Fruit fly (Drosophila melanogaster): Measurements from ENCODE around the gene CG34174.
A peak's percentile ranks its signal among the peaks of the same experiment; 100 is the strongest.

CG34174 gene

dm6 chr2L:2201107-2201561 lies 12.9 kb upstream of the CG34174 start (continued):
- TF ChIP-seq CG17385 (GFP tag; optimal IDR thresholded peaks at IDR 0.05) (peak; percentile 77), dati (GFP tag; IDR thresholded peaks at IDR 0.05) (0 out of 2 replicates have a peak, but pooled peaks have one; percentile 7), CkIIα-i1 (GFP tag; IDR thresholded peaks at IDR 0.05) (no peak), Abd-B (GFP tag; optimal IDR thresholded peaks at IDR 0.05) (peak; percentile 84), Hmx (GFP tag; optimal IDR thresholded peaks at IDR 0.05) (no peak), Hand (GFP tag; optimal IDR thresholded peaks at IDR 0.05) (no peak), CG8290 (GFP tag; optimal IDR thresholded peaks at IDR 0.05) (peak; percentile 76), CG8290 (tag; optimal IDR thresholded peaks at IDR 0.05) (peak; percentile 20 to 80), CG4617 (GFP tag; optimal IDR thresholded peaks at IDR 0.05; ENCODE audit: borderline replicate concordance) (peak; percentile 51), zf30C (GFP tag; optimal IDR thresholded peaks at IDR 0.05) (peak; percentile 80), ac (GFP tag; optimal IDR thresholded peaks at IDR 0.05) (peak; percentile 65), tio (GFP tag; optimal IDR thresholded peaks at IDR 0.05) (peak; percentile 84), CG7357 (GFP tag; IDR thresholded peaks at IDR 0.05) (no peak; the same call in 2 of the 3 replicates), CG3407 (GFP tag; optimal IDR thresholded peaks at IDR 0.05) (peak; percentile 89), pb (GFP tag; optimal IDR thresholded peaks at IDR 0.05) (peak; percentile 58), eve (GFP tag; optimal IDR thresholded peaks at IDR 0.05) (peak in 1 of 2 experiments; percentile 92), MBD-R2 (GFP tag; IDR thresholded peaks at IDR 0.05) (no peak; the same call in 1 of the 2 replicates), CG32772 (GFP tag; IDR thresholded peaks at IDR 0.05) (peak; percentile 67; the same call in 1 of the 2 replicates), otp (GFP tag; IDR thresholded peaks at IDR 0.05) (peak; percentile 83), ranshi (GFP tag; IDR thresholded peaks at IDR 0.05) (peak; percentile 63; the same call in 1 of the 2 replicates), Hr39 (optimal IDR thresholded peaks at IDR 0.05) (no peak), Fer1 (GFP tag; optimal IDR thresholded peaks at IDR 0.05) (peak; percentile 53), stc (GFP tag; IDR thresholded peaks at IDR 0.05) (no peak), CG17361 (GFP tag; IDR thresholded peaks at IDR 0.05) (no peak; the same call in 2 of the 3 replicates), Sry-β (GFP tag; optimal IDR thresholded peaks at IDR 0.05) (peak; percentile 69), mld (GFP tag; IDR thresholded peaks at IDR 0.05; ENCODE audit: partially characterized antibody) (no peak), exex (tag; optimal IDR thresholded peaks at IDR 0.05) (no peak), hkb (optimal IDR thresholded peaks at IDR 0.05) (no peak), hkb (GFP tag; IDR thresholded peaks at IDR 0.05) (peak; percentile 71), CG15514 (GFP tag; optimal IDR thresholded peaks at IDR 0.05) (peak; percentile 22), Dad (GFP tag; optimal IDR thresholded peaks at IDR 0.05) (peak; percentile 59), Lim3 (GFP tag; IDR thresholded peaks at IDR 0.05) (no peak; the same call in 1 of the 2 replicates), CG17912 (GFP tag; optimal IDR thresholded peaks at IDR 0.05) (peak; percentile 43), CG34224 (GFP tag; IDR thresholded peaks at IDR 0.05; ENCODE audit: partially characterized antibody) (no peak), CG1602 (GFP tag; optimal IDR thresholded peaks at IDR 0.05) (peak; percentile 77), CG1832 (GFP tag; optimal IDR thresholded peaks at IDR 0.05) (no peak), E2f2 (GFP tag; IDR thresholded peaks at IDR 0.05) (peak; percentile 40; the same call in 1 of the 2 replicates), jumu (GFP tag; optimal IDR thresholded peaks at IDR 0.05) (peak; percentile 60), corto (GFP tag; optimal IDR thresholded peaks at IDR 0.05) (peak; percentile 42), wek (GFP tag; optimal IDR thresholded peaks at IDR 0.05) (peak; percentile 66), Ada2b (GFP tag; IDR thresholded peaks at IDR 0.05) (peak; percentile 52), Dek (tag; optimal IDR thresholded peaks at IDR 0.05) (no peak), CG7372 (GFP tag; IDR thresholded peaks at IDR 0.05) (peak; percentile 28; the same call in 1 of the 2 replicates), CG14050 (GFP tag; IDR thresholded peaks at IDR 0.05) (no peak), Hey (tag; optimal IDR thresholded peaks at IDR 0.05) (no peak), CG4360 (GFP tag; IDR thresholded peaks at IDR 0.05) (no peak), pnt (GFP tag; optimal IDR thresholded peaks at IDR 0.05) (peak; percentile 79), cg (GFP tag; optimal IDR thresholded peaks at IDR 0.05) (no peak), Chrac-16 (GFP tag; optimal IDR thresholded peaks at IDR 0.05) (peak; percentile 78), CG16779 (GFP tag; IDR thresholded peaks at IDR 0.05) (no peak), CG11093 (GFP tag; IDR thresholded peaks at IDR 0.05) (peak; percentile 58; the same call in 1 of the 3 replicates)

Measured in whole organism, embryonic.